Fruit fly (Drosophila melanogaster): ENCODE data around the gene AstC.

dm6 chr2L:11041074-11041473, 40.1 kb downstream of the AstC start:
- TF ChIP-seq CG33017 (tag; optimal IDR thresholded peaks at IDR 0.05) (no peak), ovo (GFP tag; optimal IDR thresholded peaks at IDR 0.05) (no peak), cic (GFP tag; optimal IDR thresholded peaks at IDR 0.05) (no peak), CG1620 (GFP tag; optimal IDR thresholded peaks at IDR 0.05) (no peak), CG11617 (GFP tag; optimal IDR thresholded peaks at IDR 0.05) (no peak), cnc (optimal IDR thresholded peaks at IDR 0.05) (no peak), CG14711 (tag; optimal IDR thresholded peaks at IDR 0.05) (no peak), toe (GFP tag; optimal IDR thresholded peaks at IDR 0.05) (no peak)

Data from whole organism, adult.